Worm (Caenorhabditis elegans) whole organism, L4 larva: ENCODE measurements around the gene test-1.

Experiments
- aly-2 ChIP-seq: sonication (generic microtip); optimal IDR thresholded peaks from 2 replicates; lab custom pipeline; 2018; ENCODE audit warnings: missing biosample characterization, missing genetic modification characterization
- fkh-10 ChIP-seq: fragments of 150-350 bp; optimal IDR thresholded peaks from 2 replicates; lab custom pipeline; 2014; ENCODE audit warnings: missing biosample characterization, missing genetic modification reagents, missing genetic modification characterization
- nhr-11 ChIP-seq: fragments of 150-350 bp; optimal IDR thresholded peaks from 2 replicates; lab custom pipeline; 2014; ENCODE audit warnings: missing biosample characterization, missing genetic modification characterization
- nhr-111 ChIP-seq: fragments of 200-800 bp; sonication (Bioruptor generic); optimal IDR thresholded peaks from 2 replicates; lab custom pipeline; 2018; ENCODE audit warnings: mild to moderate bottlenecking, missing genetic modification characterization, missing compliant biosample characterization
- nhr-76 ChIP-seq: fragments of 150-350 bp; optimal IDR thresholded peaks from 2 replicates; lab custom pipeline; 2014; ENCODE audit warnings: missing biosample characterization, missing genetic modification characterization
- pha-4 ChIP-seq, 2 experiments: fragments of 150-350 bp in 1 of 2; fragments of 200-800 bp in 1 of 2; sonication (Bioruptor generic) in 1 of 2; IDR thresholded peaks in 1 of 2; optimal IDR thresholded peaks in 1 of 2; 2 replicates each; pipeline versions ENCODE4 v1.3.6 to Lab custom; 2014 to 2022; ENCODE audit warnings: missing genetic modification characterization in 2 of 2, missing genetic modification reagents in 2 of 2, missing biosample characterization in 1 of 2, missing compliant biosample characterization in 1 of 2
- unc-39 ChIP-seq: sonication (generic microtip); optimal IDR thresholded peaks from 2 replicates; lab custom pipeline; 2017; ENCODE audit warnings: missing biosample characterization, missing genetic modification characterization
- vab-7 ChIP-seq: fragments of 200-800 bp; sonication (Bioruptor generic); IDR thresholded peaks from 2 replicates; pipeline ENCODE4 v1.3.6; 2022; ENCODE audit warnings: missing genetic modification reagents, missing genetic modification characterization, missing compliant biosample characterization
- zip-11 ChIP-seq: fragments of 200-800 bp; sonication (Bioruptor generic); IDR thresholded peaks from 2 replicates; pipeline ENCODE4 v1.3.6; 2022; ENCODE audit warnings: missing genetic modification characterization, missing compliant biosample characterization

DNA sequence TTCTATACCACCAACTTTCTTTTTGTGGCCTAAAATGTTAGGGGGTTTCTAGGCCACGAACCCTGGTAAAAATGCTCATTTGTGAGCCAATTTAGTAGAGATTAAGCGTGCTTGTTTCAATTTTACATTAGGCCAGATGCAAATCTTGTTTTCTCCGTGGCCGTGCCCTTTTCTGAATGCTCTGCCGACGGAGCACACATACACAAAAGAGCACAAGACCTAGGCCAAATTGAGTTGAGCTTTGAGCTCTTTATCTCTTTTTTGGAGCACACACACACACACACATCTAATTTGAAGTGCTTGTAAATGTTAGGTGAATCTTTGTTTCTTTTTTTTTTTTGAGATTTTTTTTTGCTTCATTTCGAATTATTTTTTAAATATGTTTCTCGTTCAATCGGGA is 36.1 kb downstream of the test-1 start:
- no peak for TF ChIP-seq zip-11 (GFP tag; lab: Robert Waterston, UW)
- no peak for TF ChIP-seq vab-7
- TF ChIP-seq pha-4 (GFP tag; IDR thresholded peaks at IDR 0.05; lab: Robert Waterston, UW) = no peak
- no peak for TF ChIP-seq pha-4 (tag; optimal IDR thresholded peaks at IDR 0.05; lab: Kevin White, UChicago)
- no peak for TF ChIP-seq nhr-76
- no peak for TF ChIP-seq aly-2
- peak; percentile 28 for TF ChIP-seq fkh-10 (GFP tag; lab: Kevin White, UChicago)
- TF ChIP-seq nhr-111 (GFP tag; lab: Kevin White, UChicago) = no peak
- TF ChIP-seq nhr-11 (tag; lab: Kevin White, UChicago) = no peak
- TF ChIP-seq unc-39 = no peak
